Fruit fly (Drosophila melanogaster): ENCODE results near the gene CG32196.

DNA sequence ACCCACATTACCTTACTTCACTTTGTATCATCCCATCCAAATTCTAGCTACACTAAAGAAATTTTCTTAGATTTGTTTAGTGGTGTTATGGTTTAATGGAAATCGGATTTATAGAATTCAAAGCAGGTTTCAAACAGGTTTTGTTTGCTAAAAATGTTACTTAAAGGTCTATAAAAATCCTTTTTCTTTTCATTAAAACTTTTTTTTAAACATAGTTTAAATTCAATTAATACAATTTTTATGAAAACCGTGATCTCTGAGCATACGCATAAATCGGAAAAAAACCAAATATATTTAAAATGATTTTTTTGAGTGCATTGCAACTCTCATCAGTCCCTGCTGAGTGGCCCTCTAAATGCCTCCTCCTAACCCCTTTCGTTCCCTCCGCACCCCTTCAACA, 35.5 kb downstream of the CG32196 start:
- TF ChIP-seq pan (optimal IDR thresholded peaks at IDR 0.05) = no peak
- TF ChIP-seq usp (GFP tag; optimal IDR thresholded peaks at IDR 0.05) = no peak
- no peak for TF ChIP-seq psq (optimal IDR thresholded peaks at IDR 0.05)
- TF ChIP-seq Dll (optimal IDR thresholded peaks at IDR 0.05) = no peak
